Worm (Caenorhabditis elegans): ENCODE measurements around the gene nhr-86.

nhr-86 gene

DNA sequence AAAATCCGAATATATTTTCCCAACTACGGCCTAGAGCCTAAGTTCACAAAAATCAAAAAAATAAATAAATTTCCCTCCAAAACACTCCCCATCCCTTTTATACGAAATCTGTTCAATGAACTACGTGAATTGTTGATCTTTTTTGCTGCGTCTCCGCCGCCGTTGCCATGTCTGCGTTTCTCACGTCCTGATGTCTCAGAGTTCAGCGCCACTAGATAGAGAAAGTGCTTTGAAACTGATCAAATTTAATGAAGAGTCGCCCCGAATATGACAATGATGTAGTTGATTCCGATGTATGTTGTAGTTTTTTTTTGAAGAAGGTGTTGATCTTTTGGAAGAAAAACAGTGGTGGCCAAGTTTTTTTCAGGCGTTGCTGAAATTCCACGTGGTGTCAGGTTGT lies 12.4 kb downstream of the nhr-86 start:
- TF ChIP-seq pax-3 (tag; optimal IDR thresholded peaks at IDR 0.05), result no peak
- peak; percentile 55 for TF ChIP-seq blmp-1 (tag; optimal IDR thresholded peaks at IDR 0.05)
- TF ChIP-seq nhr-20 (tag; optimal IDR thresholded peaks at IDR 0.05), result peak; percentile 20
- TF ChIP-seq efl-1 (optimal IDR thresholded peaks at IDR 0.05), result peak in 1 of 2 experiments; percentile 0
- TF ChIP-seq efl-1 (GFP tag; optimal IDR thresholded peaks at IDR 0.05 in 1 of 2), result no peak

ce11 chrV:2053509-2053908 lies 13.1 kb downstream of the nhr-86 start, which contains the start of gene comt-5:
TSS of gene comt-5 (minus strand) at chrV:2053609.
- TF ChIP-seq hpl-2 (GFP tag; optimal IDR thresholded peaks at IDR 0.05) (no peak), mef-2 (tag; optimal IDR thresholded peaks at IDR 0.05) (no peak), unc-86 (tag; optimal IDR thresholded peaks at IDR 0.05) (no peak), C04F5.9 (tag; optimal IDR thresholded peaks at IDR 0.05) (no peak), dsc-1 (tag; optimal IDR thresholded peaks at IDR 0.05) (no peak), lin-35 (GFP tag; optimal IDR thresholded peaks at IDR 0.05) (no peak), ztf-4 (tag; optimal IDR thresholded peaks at IDR 0.05) (no peak), nhr-12 (tag; optimal IDR thresholded peaks at IDR 0.05) (no peak), efl-3 (GFP tag; optimal IDR thresholded peaks at IDR 0.05) (no peak), alr-1 (tag; optimal IDR thresholded peaks at IDR 0.05; ENCODE audit: borderline replicate concordance) (no peak), nhr-11 (tag; optimal IDR thresholded peaks at IDR 0.05) (no peak), pax-3 (tag; optimal IDR thresholded peaks at IDR 0.05) (no peak), mab-9 (GFP tag; IDR thresholded peaks at IDR 0.05) (no peak), aha-1 (tag; optimal IDR thresholded peaks at IDR 0.05) (no peak), nhr-28 (tag; optimal IDR thresholded peaks at IDR 0.05) (no peak), zip-4 (GFP tag; optimal IDR thresholded peaks at IDR 0.05) (no peak)

ce11 chrV:2051507-2051906 lies 15.1 kb downstream of the nhr-86 start, which contains the start of gene Y40B10A.11:
TSS of gene Y40B10A.11 (minus strand) at chrV:2051607.
- TF ChIP-seq ceh-82 (tag; optimal IDR thresholded peaks at IDR 0.05) (no peak), blmp-1 (tag; optimal IDR thresholded peaks at IDR 0.05) (peak; percentile 7)

DNA sequence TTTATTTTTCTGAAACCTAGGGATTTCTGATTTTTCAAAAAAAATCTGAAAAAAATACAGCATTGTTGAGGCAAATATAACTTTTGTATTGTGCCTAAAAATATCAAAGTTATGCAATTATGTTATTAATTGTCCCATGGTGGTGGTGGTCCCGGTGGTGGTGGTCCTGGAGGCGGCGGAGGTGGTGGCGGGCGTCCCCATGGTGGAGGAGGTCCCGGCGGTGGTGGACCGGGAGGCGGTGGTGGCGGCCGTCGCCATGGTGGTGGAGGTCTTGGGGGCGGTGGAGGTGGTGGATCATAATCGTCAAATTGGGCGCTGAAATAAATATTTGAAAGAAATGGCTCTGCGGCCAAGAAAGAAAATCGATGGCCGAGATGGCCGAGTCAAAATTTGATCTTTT lies 15.9 kb downstream of the nhr-86 start:
- no peak for TF ChIP-seq unc-62 (GFP tag; optimal IDR thresholded peaks at IDR 0.05)
- TF ChIP-seq egl-13 (tag; optimal IDR thresholded peaks at IDR 0.05), result no peak
- TF ChIP-seq ceh-8 (GFP tag; optimal IDR thresholded peaks at IDR 0.05), result peak; percentile 78
- no peak for TF ChIP-seq zag-1 (tag; optimal IDR thresholded peaks at IDR 0.05)
- TF ChIP-seq fkh-4 (tag; optimal IDR thresholded peaks at IDR 0.05; ENCODE audit: borderline replicate concordance), result no peak
- TF ChIP-seq unc-98 (GFP tag; IDR thresholded peaks at IDR 0.05), result no peak

ce11 chrV:2050136-2050535 lies 16.5 kb downstream of the nhr-86 start, which contains the start of gene comt-4:
TSS of gene comt-4 (minus strand) at chrV:2050185.
- TF ChIP-seq nhr-28 (tag; optimal IDR thresholded peaks at IDR 0.05) (no peak), aly-2 (tag; optimal IDR thresholded peaks at IDR 0.05) (no peak), nhr-20 (tag; optimal IDR thresholded peaks at IDR 0.05) (peak; percentile 28), sup-37 (GFP tag; optimal IDR thresholded peaks at IDR 0.05) (no peak), elt-3 (tag; optimal IDR thresholded peaks at IDR 0.05) (peak in 3 of 6 experiments; percentile 2 to 45 (median 33)), grh-1 (GFP tag; IDR thresholded peaks at IDR 0.05) (no peak), Y116A8C.19 (tag; optimal IDR thresholded peaks at IDR 0.05; ENCODE audit: borderline replicate concordance) (no peak)

DNA sequence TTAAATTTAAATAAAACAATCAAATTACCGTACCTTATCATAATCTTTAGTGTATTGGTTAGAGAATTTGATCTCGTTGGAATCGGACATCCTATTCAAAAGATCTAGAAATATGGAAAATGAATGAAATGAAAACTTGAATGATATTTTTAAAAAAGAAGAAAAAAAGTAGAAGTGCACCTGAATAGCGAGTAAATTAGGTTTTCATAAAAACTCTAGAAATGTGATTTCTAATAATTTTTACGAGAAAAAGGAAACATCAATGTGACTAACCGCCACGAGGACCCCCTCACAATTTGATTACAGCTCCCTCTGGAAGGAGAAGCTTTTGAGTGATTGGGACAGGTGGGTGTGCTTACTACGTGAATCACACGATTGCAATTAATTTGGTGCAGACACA lies 20.7 kb downstream of the nhr-86 start, which contains the start of gene Y40B10A.5:
Gene Y40B10A.5 (minus strand): TSS at position 101 of the 400 bp plus-strand sequence.
- TF ChIP-seq fkh-8 (tag; optimal IDR thresholded peaks at IDR 0.05) (peak; percentile 27), nhr-47 (tag; optimal IDR thresholded peaks at IDR 0.05) (peak; percentile 26), fos-1 (tag; optimal IDR thresholded peaks at IDR 0.05) (no peak), ceh-8 (GFP tag; optimal IDR thresholded peaks at IDR 0.05) (peak; percentile 6)
